Worm (Caenorhabditis elegans) whole organism, L3 larva: ENCODE measurements around the gene stdh-3.

ENCODE experiments used
- ZK546.5 ChIP-seq: sonication (generic microtip); optimal IDR thresholded peaks from 2 replicates; lab custom pipeline; 2017; ENCODE audit warnings: missing biosample characterization, missing genetic modification characterization
- ceh-28 ChIP-seq: fragments of 150-350 bp; optimal IDR thresholded peaks from 2 replicates; lab custom pipeline; 2014; ENCODE audit warnings: missing biosample characterization, missing genetic modification reagents, missing genetic modification characterization
- jun-1 ChIP-seq: fragments of 150-350 bp; optimal IDR thresholded peaks from 2 replicates; lab custom pipeline; 2014; ENCODE audit warnings: missing biosample characterization, missing genetic modification reagents, missing genetic modification characterization
- lin-15B ChIP-seq: fragments of 150-350 bp; optimal IDR thresholded peaks from 2 replicates; lab custom pipeline; 2014; ENCODE audit warnings: missing biosample characterization, missing genetic modification characterization
- nfya-1 ChIP-seq: sonication (generic microtip); optimal IDR thresholded peaks from 2 replicates; lab custom pipeline; 2017; ENCODE audit warnings: missing genetic modification characterization, mild to moderate bottlenecking, missing compliant biosample characterization, antibody characterized with exemption, moderate library complexity; ENCODE audit not compliant: insufficient read depth
- nhr-11 ChIP-seq: fragments of 150-350 bp; optimal IDR thresholded peaks from 2 replicates; lab custom pipeline; 2014; ENCODE audit warnings: missing biosample characterization, missing genetic modification characterization
- nhr-12 ChIP-seq: fragments of 150-350 bp; optimal IDR thresholded peaks from 2 replicates; lab custom pipeline; 2014; ENCODE audit warnings: missing biosample characterization, missing genetic modification characterization
- nhr-237 ChIP-seq: fragments of 150-350 bp; optimal IDR thresholded peaks from 2 replicates; lab custom pipeline; 2014; ENCODE audit warnings: missing biosample characterization, missing genetic modification characterization
- nhr-76 ChIP-seq: fragments of 150-350 bp; sonication (generic microtip); optimal IDR thresholded peaks from 5 replicates; lab custom pipeline; 2014; ENCODE audit warnings: missing biosample characterization, missing genetic modification characterization
- sea-2 ChIP-seq: fragments of 150-350 bp; sonication (generic microtip); optimal IDR thresholded peaks from 4 replicates; lab custom pipeline; 2014; ENCODE audit warnings: missing biosample characterization, missing genetic modification reagents, missing genetic modification characterization
- snpc-4 ChIP-seq: fragments of 150-350 bp; optimal IDR thresholded peaks from 2 replicates; lab custom pipeline; 2014; ENCODE audit warnings: missing biosample characterization, missing genetic modification characterization
- unc-62 ChIP-seq: fragments of 150-350 bp; sonication (generic microtip); optimal IDR thresholded peaks from 4 replicates; lab custom pipeline; 2014; ENCODE audit warnings: missing biosample characterization, missing genetic modification reagents, missing genetic modification characterization

DNA sequence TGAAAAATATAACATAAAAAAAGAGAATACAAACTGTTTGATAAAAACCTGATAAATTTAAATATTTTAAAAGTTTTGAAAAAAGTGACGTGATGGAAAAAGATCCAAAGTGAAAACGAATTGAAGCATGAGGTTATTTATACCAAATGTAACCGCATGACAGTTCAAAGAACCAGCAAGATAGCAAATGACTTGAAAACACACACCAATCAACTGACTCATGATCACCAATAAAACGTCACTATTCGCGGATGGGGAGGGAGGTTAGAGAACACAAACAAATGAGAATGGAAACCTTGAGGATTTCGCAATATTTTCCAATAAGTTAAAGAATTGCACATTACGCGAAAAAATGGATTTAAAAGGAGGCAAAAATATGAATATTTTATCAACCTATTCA, 5.0 kb downstream of the stdh-3 start, which contains the start of gene C06B3.7:
- TF ChIP-seq ceh-28 (tag; lab: Kevin White, UChicago) (peak; percentile 58), lin-15B (peak; percentile 27), nhr-76 (tag; lab: Kevin White, UChicago) (no peak), unc-62 (GFP tag; lab: Kevin White, UChicago) (no peak), snpc-4 (no peak), nfya-1 (tag; lab: Kevin White, UChicago) (peak; percentile 90), jun-1 (peak; percentile 92), nhr-12 (no peak), ZK546.5 (tag; lab: Kevin White, UChicago) (no peak), nhr-237 (tag; lab: Kevin White, UChicago) (no peak), nhr-11 (tag; lab: Kevin White, UChicago) (peak; percentile 27), sea-2 (GFP tag; lab: Kevin White, UChicago) (no peak)
